Fruit fly (Drosophila melanogaster) whole organism, prepupa: ENCODE data around the gene Tsp29Fa.

Experiments
- Blimp-1 ChIP-seq: fragments of 200-800 bp; sonication (Bioruptor generic); optimal IDR thresholded peaks from 3 replicates; lab custom pipeline; 2017; ENCODE audit warnings: missing biosample characterization, missing genetic modification characterization, mild to moderate bottlenecking, moderate library complexity, missing genetic modification reagents
- CG10631 ChIP-seq: fragments of 200-800 bp; sonication (Bioruptor generic); optimal IDR thresholded peaks from 2 replicates; lab custom pipeline; 2016; ENCODE audit warnings: missing biosample characterization, missing genetic modification characterization
- CG10669 ChIP-seq: fragments of 200-800 bp; sonication (Bioruptor generic); optimal IDR thresholded peaks from 3 replicates; lab custom pipeline; 2018; ENCODE audit warnings: missing biosample characterization, mild to moderate bottlenecking, missing genetic modification characterization, moderate library complexity
- CG11294 ChIP-seq: fragments of 200-800 bp; sonication (Bioruptor generic); IDR thresholded peaks from 2 replicates; pipeline ENCODE4 v1.3.6; 2022; ENCODE audit warnings: missing biosample characterization, missing genetic modification characterization
- CG11762 ChIP-seq: fragments of 200-800 bp; sonication (Bioruptor generic); optimal IDR thresholded peaks from 3 replicates; lab custom pipeline; 2016; ENCODE audit warnings: missing biosample characterization, missing genetic modification characterization; ENCODE audit not compliant: insufficient read depth
- CG11902 ChIP-seq: fragments of 200-800 bp; sonication (Bioruptor generic); optimal IDR thresholded peaks from 3 replicates; lab custom pipeline; 2016; ENCODE audit warnings: missing biosample characterization, missing genetic modification characterization
- CG15336 ChIP-seq: fragments of 200-800 bp; sonication (Bioruptor generic); IDR thresholded peaks from 2 replicates; pipeline ENCODE4 v1.3.6; 2022; ENCODE audit warnings: missing biosample characterization, missing genetic modification characterization
- CG1621 ChIP-seq: fragments of 200-800 bp; sonication (Bioruptor generic); optimal IDR thresholded peaks from 3 replicates; lab custom pipeline; 2018; ENCODE audit warnings: missing biosample characterization, mild to moderate bottlenecking, missing genetic modification characterization
- CG16779 ChIP-seq: fragments of 200-800 bp; sonication (Bioruptor generic); optimal IDR thresholded peaks from 3 replicates; lab custom pipeline; 2017; ENCODE audit warnings: missing biosample characterization, mild to moderate bottlenecking, missing genetic modification characterization
- CG3032 ChIP-seq: fragments of 200-800 bp; optimal IDR thresholded peaks from 2 replicates; lab custom pipeline; 2019; ENCODE audit warnings: missing biosample characterization, mild to moderate bottlenecking, missing genetic modification characterization, moderate library complexity
- CG32006 ChIP-seq: fragments of 200-800 bp; sonication (Bioruptor generic); optimal IDR thresholded peaks from 3 replicates; lab custom pipeline; 2017; ENCODE audit warnings: missing biosample characterization, mild to moderate bottlenecking, missing genetic modification characterization
- CG34406 ChIP-seq: fragments of 200-800 bp; sonication (Bioruptor generic); optimal IDR thresholded peaks from 3 replicates; lab custom pipeline; 2016; ENCODE audit warnings: missing biosample characterization, missing genetic modification characterization
- CG3919 ChIP-seq: fragments of 200-800 bp; sonication (Bioruptor generic); optimal IDR thresholded peaks from 3 replicates; lab custom pipeline; 2016; ENCODE audit warnings: missing biosample characterization, missing genetic modification characterization
- CG4318 ChIP-seq: fragments of 200-800 bp; sonication (Bioruptor generic); optimal IDR thresholded peaks from 3 replicates; lab custom pipeline; 2017; ENCODE audit warnings: missing biosample characterization, mild to moderate bottlenecking, missing genetic modification characterization
- CG6163 ChIP-seq: fragments of 200-800 bp; sonication (Bioruptor generic); IDR thresholded peaks from 3 replicates; pipeline ENCODE4 v1.3.6; 2022; ENCODE audit warnings: missing biosample characterization, missing genetic modification characterization
- CG6276 ChIP-seq: fragments of 200-800 bp; sonication (Bioruptor generic); optimal IDR thresholded peaks from 2 replicates; lab custom pipeline; 2017; ENCODE audit warnings: missing biosample characterization, mild to moderate bottlenecking, missing genetic modification characterization
- CG6792 ChIP-seq: fragments of 200-800 bp; sonication (Bioruptor generic); optimal IDR thresholded peaks from 3 replicates; lab custom pipeline; 2016; ENCODE audit warnings: missing biosample characterization, missing genetic modification characterization
- CG6808 ChIP-seq: fragments of 200-800 bp; sonication (Bioruptor generic); optimal IDR thresholded peaks from 3 replicates; lab custom pipeline; 2017; ENCODE audit warnings: missing biosample characterization, missing genetic modification characterization, mild to moderate bottlenecking, moderate library complexity, missing genetic modification reagents
- CG6854 ChIP-seq: fragments of 200-800 bp; sonication (Bioruptor generic); optimal IDR thresholded peaks from 2 replicates; lab custom pipeline; 2017; ENCODE audit warnings: missing biosample characterization, mild to moderate bottlenecking, missing genetic modification characterization
- CG7368 ChIP-seq: fragments of 200-800 bp; sonication (Bioruptor generic); optimal IDR thresholded peaks from 3 replicates; lab custom pipeline; 2016; ENCODE audit warnings: missing biosample characterization, missing genetic modification characterization
- CG8119 ChIP-seq: fragments of 200-800 bp; sonication (Bioruptor generic); IDR thresholded peaks from 3 replicates; pipeline ENCODE4 v1.3.6; 2022; ENCODE audit warnings: missing biosample characterization, missing genetic modification characterization
- CG8319 ChIP-seq: fragments of 200-800 bp; sonication (Bioruptor generic); optimal IDR thresholded peaks from 3 replicates; lab custom pipeline; 2016; ENCODE audit warnings: missing biosample characterization, missing genetic modification characterization
- CG8632 ChIP-seq: fragments of 200-800 bp; sonication (Bioruptor generic); optimal IDR thresholded peaks from 3 replicates; lab custom pipeline; 2016; ENCODE audit warnings: missing biosample characterization, missing genetic modification characterization
- CG9139 ChIP-seq: fragments of 200-800 bp; sonication (Bioruptor generic); optimal IDR thresholded peaks from 3 replicates; lab custom pipeline; 2017; ENCODE audit warnings: missing biosample characterization, mild to moderate bottlenecking, missing genetic modification characterization
- Eip75B ChIP-seq: fragments of 200-800 bp; sonication (Bioruptor generic); optimal IDR thresholded peaks from 3 replicates; lab custom pipeline; 2016; ENCODE audit warnings: missing biosample characterization, missing genetic modification characterization
- Eip78C ChIP-seq: fragments of 200-800 bp; sonication (Bioruptor generic); peaks from one replicate; lab custom pipeline; 2016; ENCODE audit warnings: missing biosample characterization, missing genetic modification characterization
- Eip93F ChIP-seq: fragments of 200-800 bp; sonication (Bioruptor generic); optimal IDR thresholded peaks from 2 replicates; lab custom pipeline; 2016; ENCODE audit warnings: missing biosample characterization, mild to moderate bottlenecking, missing genetic modification characterization
- Ets21C ChIP-seq: fragments of 200-800 bp; sonication (Bioruptor generic); optimal IDR thresholded peaks from 3 replicates; lab custom pipeline; 2016; ENCODE audit warnings: missing biosample characterization, missing genetic modification characterization
- Ets96B ChIP-seq: fragments of 200-800 bp; optimal IDR thresholded peaks from 2 replicates; lab custom pipeline; 2019; ENCODE audit warnings: missing biosample characterization, mild to moderate bottlenecking, missing genetic modification characterization, moderate library complexity
- Gug ChIP-seq: fragments of 200-800 bp; sonication (Bioruptor generic); IDR thresholded peaks from 2 replicates; pipeline ENCODE4 v1.3.6; 2022; ENCODE audit warnings: missing biosample characterization, missing genetic modification characterization
- Hr39 ChIP-seq: fragments of 200-800 bp; sonication (Bioruptor generic); optimal IDR thresholded peaks from 2 replicates; lab custom pipeline; 2016; ENCODE audit warnings: missing biosample characterization, missing genetic modification characterization
- Hr4 ChIP-seq: fragments of 200-800 bp; sonication (Bioruptor generic); optimal IDR thresholded peaks from 3 replicates; lab custom pipeline; 2016; ENCODE audit warnings: missing biosample characterization, missing genetic modification characterization
- Lpt ChIP-seq: fragments of 200-800 bp; sonication (Bioruptor generic); optimal IDR thresholded peaks from 3 replicates; lab custom pipeline; 2016; ENCODE audit warnings: missing biosample characterization, missing genetic modification characterization
- OdsH ChIP-seq: fragments of 200-800 bp; sonication (Bioruptor generic); optimal IDR thresholded peaks from 3 replicates; lab custom pipeline; 2016; ENCODE audit warnings: missing biosample characterization, missing genetic modification characterization
- Sox14 ChIP-seq: fragments of 200-800 bp; sonication (Bioruptor generic); optimal IDR thresholded peaks from 3 replicates; lab custom pipeline; 2016; ENCODE audit warnings: missing biosample characterization, missing genetic modification characterization
- achi ChIP-seq: fragments of 200-800 bp; sonication (Bioruptor generic); optimal IDR thresholded peaks from 3 replicates; lab custom pipeline; 2016; ENCODE audit warnings: missing biosample characterization, missing genetic modification characterization
- acj6 ChIP-seq: fragments of 200-800 bp; sonication (Bioruptor generic); optimal IDR thresholded peaks from 3 replicates; lab custom pipeline; 2016; ENCODE audit warnings: missing biosample characterization, missing genetic modification characterization
- dac ChIP-seq: fragments of 200-800 bp; sonication (Bioruptor generic); optimal IDR thresholded peaks from 2 replicates; lab custom pipeline; 2017; ENCODE audit warnings: missing biosample characterization, mild to moderate bottlenecking, missing genetic modification characterization
- dsx ChIP-seq: fragments of 200-800 bp; optimal IDR thresholded peaks from 3 replicates; lab custom pipeline; 2019; ENCODE audit warnings: missing biosample characterization, mild to moderate bottlenecking, missing genetic modification characterization, moderate library complexity; ENCODE audit not compliant: poor library complexity, severe bottlenecking
- eg ChIP-seq: fragments of 200-800 bp; sonication (Bioruptor generic); IDR thresholded peaks from 3 replicates; pipeline ENCODE4 v1.3.6; 2022; ENCODE audit warnings: missing biosample characterization, missing genetic modification characterization
- fd59A ChIP-seq: fragments of 200-800 bp; sonication (Bioruptor generic); optimal IDR thresholded peaks from 2 replicates; lab custom pipeline; 2017; ENCODE audit warnings: missing biosample characterization, mild to moderate bottlenecking, missing genetic modification characterization, missing genetic modification reagents
- fd85E ChIP-seq: fragments of 200-800 bp; sonication (Bioruptor generic); optimal IDR thresholded peaks from 3 replicates; lab custom pipeline; 2016; ENCODE audit warnings: missing biosample characterization, missing genetic modification characterization
- fkh ChIP-seq: fragments of 200-800 bp; sonication (Bioruptor generic); optimal IDR thresholded peaks from 3 replicates; lab custom pipeline; 2017; ENCODE audit warnings: missing biosample characterization, mild to moderate bottlenecking, missing genetic modification characterization, moderate library complexity
- lz ChIP-seq: fragments of 200-800 bp; sonication (Bioruptor generic); optimal IDR thresholded peaks from 3 replicates; lab custom pipeline; 2016; ENCODE audit warnings: missing biosample characterization, missing genetic modification characterization
- pdm3 ChIP-seq: fragments of 200-800 bp; sonication (Bioruptor generic); optimal IDR thresholded peaks from 3 replicates; lab custom pipeline; 2016; ENCODE audit warnings: missing biosample characterization, missing genetic modification characterization
- salr ChIP-seq, 2 experiments: fragments of 200-800 bp; sonication (Bioruptor generic); optimal IDR thresholded peaks; 3 replicates each; lab custom pipeline; 2016 to 2018; ENCODE audit warnings: missing biosample characterization in 2 of 2, missing genetic modification characterization in 2 of 2, mild to moderate bottlenecking in 1 of 2
- spab ChIP-seq: fragments of 200-800 bp; sonication (Bioruptor generic); optimal IDR thresholded peaks from 2 replicates; lab custom pipeline; 2017; ENCODE audit warnings: missing biosample characterization, mild to moderate bottlenecking, missing genetic modification characterization, missing genetic modification reagents
- ss ChIP-seq, 2 experiments: fragments of 200-800 bp; sonication (Bioruptor generic); optimal IDR thresholded peaks; 2 replicates in 1 of 2; 3 replicates in 1 of 2; lab custom pipeline; 2017 to 2018; ENCODE audit warnings: mild to moderate bottlenecking in 2 of 2, missing biosample characterization in 2 of 2, missing genetic modification characterization in 2 of 2, moderate library complexity in 1 of 2
- vri ChIP-seq: fragments of 200-800 bp; sonication (Bioruptor generic); optimal IDR thresholded peaks from 3 replicates; lab custom pipeline; 2016; ENCODE audit warnings: missing biosample characterization, mild to moderate bottlenecking, missing genetic modification characterization

The Tsp29Fa gene

DNA sequence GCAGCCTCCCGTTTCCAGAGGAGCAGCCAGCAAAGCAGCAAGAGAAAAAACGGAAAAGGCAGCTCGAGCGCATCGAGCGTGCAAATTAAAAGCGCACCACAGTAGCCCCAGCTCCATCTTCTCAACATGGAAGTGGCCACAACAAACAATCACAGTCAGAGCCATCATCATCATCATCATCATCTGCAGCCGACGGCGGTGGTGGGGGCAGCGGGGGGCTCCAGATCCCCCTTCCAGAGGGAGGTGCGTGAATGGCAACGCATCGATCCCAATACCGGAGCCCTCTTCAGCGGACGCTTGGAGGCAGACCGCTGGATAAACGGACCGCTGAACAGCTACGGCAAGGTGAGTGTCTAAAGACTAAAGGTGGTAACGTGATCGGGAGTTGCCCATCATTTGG is 18.1 kb upstream of the Tsp29Fa start:
- TF ChIP-seq CG1621 (tag; lab: Kevin White, UChicago): peak; percentile 53
- TF ChIP-seq CG10669 (GFP tag; lab: Kevin White, UChicago): no peak
- TF ChIP-seq Eip93F: no peak
- TF ChIP-seq ss (GFP tag; optimal IDR thresholded peaks at IDR 0.05; lab: Kevin White, UChicago): peak in 1 of 2 experiments; percentile 64

DNA sequence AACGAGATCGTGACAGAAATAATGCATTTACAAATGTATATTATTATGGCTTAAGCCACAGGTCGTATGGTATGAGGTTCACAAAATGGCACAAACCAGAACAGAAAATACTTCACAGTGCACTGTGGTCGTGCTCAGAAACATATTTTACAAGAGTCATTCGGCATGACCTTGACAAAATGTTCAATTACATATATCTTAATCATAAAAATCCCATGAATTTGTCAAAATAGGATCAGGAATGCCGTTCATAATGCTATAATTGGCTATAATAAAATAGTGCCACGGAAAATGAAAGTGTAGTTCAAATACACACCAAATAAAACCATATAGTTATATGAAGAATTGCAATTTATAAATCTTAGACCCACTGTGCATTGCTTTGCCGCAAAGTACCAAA is 14.1 kb upstream of the Tsp29Fa start:
- TF ChIP-seq CG34406 (GFP tag; lab: Kevin White, UChicago) (peak; percentile 14), CG11762 (peak; percentile 25), CG8632 (GFP tag; lab: Kevin White, UChicago) (peak; percentile 23), CG9139 (GFP tag; lab: Kevin White, UChicago) (no peak), CG6808 (GFP tag; lab: Kevin White, UChicago) (peak; percentile 70), spab (GFP tag; lab: Kevin White, UChicago) (peak; percentile 62), CG8119 (peak; percentile 65), salr (GFP tag; optimal IDR thresholded peaks at IDR 0.05; lab: Kevin White, UChicago) (peak; percentile 26 to 29), CG6854 (GFP tag; lab: Kevin White, UChicago) (no peak), Gug (GFP tag; lab: Robert Waterston, UW) (0 out of 2 replicates have a peak, but pooled peaks have one; percentile 32), Blimp-1 (GFP tag; lab: Kevin White, UChicago) (no peak), Ets96B (tag; lab: Kevin White, UChicago) (peak; percentile 42), Lpt (GFP tag; lab: Kevin White, UChicago) (peak; percentile 49), CG4318 (peak; percentile 62), CG3032 (tag; lab: Kevin White, UChicago) (peak; percentile 72), CG16779 (tag; lab: Kevin White, UChicago) (no peak), Eip78C (GFP tag; lab: Kevin White, UChicago) (peak; percentile 91), CG11902 (GFP tag; lab: Kevin White, UChicago) (no peak), CG7368 (GFP tag; lab: Kevin White, UChicago) (no peak), ss (GFP tag; optimal IDR thresholded peaks at IDR 0.05; lab: Kevin White, UChicago) (peak in 1 of 2 experiments; percentile 38), CG15336 (peak; percentile 62), CG3919 (GFP tag; lab: Kevin White, UChicago) (peak; percentile 38), eg (GFP tag; lab: Robert Waterston, UW) (0 out of 3 replicates have a peak, but pooled peaks have one; percentile 26), achi (GFP tag; lab: Kevin White, UChicago) (peak; percentile 57), fd59A (GFP tag; lab: Kevin White, UChicago) (peak; percentile 64), fd85E (GFP tag; lab: Kevin White, UChicago) (no peak), Hr4 (GFP tag; lab: Kevin White, UChicago) (peak; percentile 50), OdsH (GFP tag; lab: Kevin White, UChicago) (peak; percentile 53), vri (no peak), pdm3 (GFP tag; lab: Kevin White, UChicago) (peak; percentile 67), CG1621 (tag; lab: Kevin White, UChicago) (peak; percentile 25), Ets21C (GFP tag; lab: Kevin White, UChicago) (no peak), CG32006 (GFP tag; lab: Kevin White, UChicago) (peak; percentile 76), acj6 (GFP tag; lab: Kevin White, UChicago) (peak; percentile 54), CG8319 (GFP tag; lab: Kevin White, UChicago) (no peak), lz (no peak), CG11294 (GFP tag; lab: Robert Waterston, UW) (0 out of 2 replicates have a peak, but pooled peaks have one; percentile 28), Sox14 (GFP tag; lab: Kevin White, UChicago) (peak; percentile 53), CG10631 (GFP tag; lab: Kevin White, UChicago) (peak; percentile 57), CG6163 (GFP tag; lab: Robert Waterston, UW) (peak; percentile 45; the same call in 2 of the 3 replicates), CG10669 (GFP tag; lab: Kevin White, UChicago) (peak; percentile 74), Hr39 (peak; percentile 17), CG6792 (GFP tag; lab: Kevin White, UChicago) (peak; percentile 14), dac (peak; percentile 2), Eip75B (GFP tag; lab: Kevin White, UChicago) (peak; percentile 33), fkh (GFP tag; lab: Kevin White, UChicago) (no peak), CG6276 (GFP tag; lab: Kevin White, UChicago) (peak; percentile 51), dsx (GFP tag; lab: Kevin White, UChicago) (peak; percentile 50)
- TF ChIP-seq, all 60 proteins: peak for 36
